Worm (Caenorhabditis elegans): ENCODE data around the gene snap-1.

ce11 chrV:8130149-8130661, at the start of gene snap-1:
- TF ChIP-seq him-1 (tag; optimal IDR thresholded peaks at IDR 0.05) (peak; percentile 13), dao-5 (tag; optimal IDR thresholded peaks at IDR 0.05) (no peak), W03F9.2 (tag; optimal IDR thresholded peaks at IDR 0.05) (no peak)
